Worm (Caenorhabditis elegans): ENCODE data around the gene cyn-12.

DNA sequence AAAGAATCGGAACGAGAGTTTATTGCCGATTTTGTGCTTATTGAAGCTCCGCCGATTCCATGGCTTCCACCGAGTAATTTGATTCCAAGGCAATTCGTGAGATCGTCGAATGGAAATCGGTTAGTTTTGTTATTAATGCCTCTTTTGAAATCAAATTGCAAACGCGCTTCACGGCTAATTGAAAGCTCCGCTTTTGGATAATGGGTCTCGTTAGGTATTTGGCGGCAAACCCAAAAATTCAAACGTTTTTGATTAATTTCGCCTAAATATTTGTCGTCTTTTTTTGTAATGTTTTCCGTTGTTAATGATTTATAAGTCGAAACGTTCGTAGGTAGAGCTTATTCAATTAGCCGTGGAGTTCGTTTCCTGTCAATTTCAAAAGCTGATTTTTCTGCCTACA, 26.6 kb upstream of the cyn-12 start:
- TF ChIP-seq dpl-1 (GFP tag; optimal IDR thresholded peaks at IDR 0.05) (no peak), zim-3 (tag; optimal IDR thresholded peaks at IDR 0.05) (no peak), nfya-1 (tag; optimal IDR thresholded peaks at IDR 0.05; ENCODE audit: borderline replicate concordance, insufficient read depth) (no peak), madf-6 (GFP tag; IDR thresholded peaks at IDR 0.05) (no peak), egl-44 (GFP tag; IDR thresholded peaks at IDR 0.05) (no peak), F33H1.4 (GFP tag; IDR thresholded peaks at IDR 0.05) (no peak), hmg-1.2 (GFP tag; IDR thresholded peaks at IDR 0.05) (no peak), repo-1 (tag; optimal IDR thresholded peaks at IDR 0.05) (no peak)

Data from whole organism, young adult.